Worm (Caenorhabditis elegans): ENCODE data around the gene F55H2.8.
A peak's percentile ranks its signal among the peaks of the same experiment; 100 is the strongest.

The F55H2.8 gene

ce11 chrIII:9523581-9523980, 9.9 kb downstream of the F55H2.8 start, which contains the start of gene mrps-23:
TSS of gene mrps-23 (minus strand) at chrIII:9523672.
- TF ChIP-seq elt-4 (tag; optimal IDR thresholded peaks at IDR 0.05) (no peak), dmd-4 (tag; optimal IDR thresholded peaks at IDR 0.05; ENCODE audit: borderline replicate concordance) (no peak), pha-2 (tag; optimal IDR thresholded peaks at IDR 0.05) (no peak), unc-42 (tag; optimal IDR thresholded peaks at IDR 0.05) (peak; percentile 6), sox-2 (GFP tag; IDR thresholded peaks at IDR 0.05) (no peak), nfya-1 (tag; optimal IDR thresholded peaks at IDR 0.05) (peak; percentile 11), ceh-18 (tag; optimal IDR thresholded peaks at IDR 0.05) (peak; percentile 16), ceh-19 (GFP tag; optimal IDR thresholded peaks at IDR 0.05) (no peak), fkh-6 (tag; optimal IDR thresholded peaks at IDR 0.05) (no peak)

DNA sequence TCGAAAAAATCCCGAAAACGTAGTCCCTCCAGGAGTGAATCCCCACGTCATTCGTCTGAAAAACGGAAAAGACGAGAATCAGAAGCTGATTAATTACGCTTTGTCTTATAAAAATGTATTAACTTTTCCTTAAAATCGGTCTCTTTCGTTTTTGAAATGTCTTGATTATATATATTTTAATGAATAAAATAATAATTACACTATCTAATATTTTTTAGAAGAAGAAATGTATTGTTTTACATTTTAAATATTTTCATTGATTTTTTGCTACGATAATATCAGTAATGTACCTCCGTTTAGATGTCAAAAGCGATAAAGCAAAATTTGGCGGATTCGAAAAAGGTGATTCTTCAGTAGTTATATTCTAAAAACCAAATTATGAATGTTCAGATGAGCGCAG, 11.6 kb downstream of the F55H2.8 start, which contains the start of gene trpp-3:
trpp-3 (plus strand) TSS at position 301 of the 400 bp plus-strand sequence.
- TF ChIP-seq syd-9 (tag; optimal IDR thresholded peaks at IDR 0.05), result no peak
- TF ChIP-seq ceh-2 (tag; optimal IDR thresholded peaks at IDR 0.05), result no peak
- TF ChIP-seq hlh-13 (GFP tag; optimal IDR thresholded peaks at IDR 0.05), result no peak
- TF ChIP-seq madf-2 (tag; optimal IDR thresholded peaks at IDR 0.05), result no peak
- no peak for TF ChIP-seq tbx-7 (tag; optimal IDR thresholded peaks at IDR 0.05)

DNA sequence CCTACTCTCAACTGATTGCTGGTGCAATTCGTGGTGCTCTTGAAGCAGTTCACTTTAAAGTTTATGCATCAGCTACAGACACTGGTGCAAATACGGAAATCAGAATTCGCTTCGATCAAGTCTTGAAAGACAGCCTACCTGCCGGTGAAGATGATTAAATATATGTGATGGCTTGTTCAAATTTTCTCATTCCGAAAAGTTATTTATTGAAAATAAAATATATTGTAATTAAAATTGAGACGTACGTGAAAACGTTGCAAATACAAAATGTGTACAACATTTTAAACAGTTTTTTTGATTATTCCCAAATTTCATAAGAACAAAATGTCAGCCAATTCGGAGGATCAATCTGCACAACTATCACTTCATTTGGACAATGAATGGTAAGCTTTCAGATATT, 13.2 kb downstream of the F55H2.8 start, which contains the start of gene ZK1098.6:
ZK1098.6 (plus strand) TSS at position 301 of the 400 bp plus-strand sequence.
- TF ChIP-seq T23F11.4 (GFP tag; optimal IDR thresholded peaks at IDR 0.05), result no peak
- TF ChIP-seq nhr-232 (tag; optimal IDR thresholded peaks at IDR 0.05), result no peak
- TF ChIP-seq ceh-2 (tag; optimal IDR thresholded peaks at IDR 0.05), result no peak
- no peak for TF ChIP-seq hlh-15 (tag; optimal IDR thresholded peaks at IDR 0.05)
- TF ChIP-seq F13H6.1 (tag; optimal IDR thresholded peaks at IDR 0.05), result no peak
- no peak for TF ChIP-seq ceh-9 (tag; optimal IDR thresholded peaks at IDR 0.05)
- no peak for TF ChIP-seq syd-9 (tag; optimal IDR thresholded peaks at IDR 0.05)
- TF ChIP-seq ceh-30 (tag; optimal IDR thresholded peaks at IDR 0.05), result no peak
- TF ChIP-seq tbx-2 (tag; optimal IDR thresholded peaks at IDR 0.05), result no peak

ce11 chrIII:9528824-9529223, 15.2 kb downstream of the F55H2.8 start, which contains the start of gene ZK1098.2:
TSS of gene ZK1098.2 (plus strand) at chrIII:9529159.
- peak; percentile 76 for TF ChIP-seq ceh-48 (tag; optimal IDR thresholded peaks at IDR 0.05)
- no peak for TF ChIP-seq Y22D7AL.16 (tag; optimal IDR thresholded peaks at IDR 0.05)

- TF ChIP-seq unc-3 (GFP tag; conservative IDR thresholded peaks at IDR 0.05), result no peak
- no peak for TF ChIP-seq unc-3 (tag; optimal IDR thresholded peaks at IDR 0.05)
- no peak for TF ChIP-seq elt-2 (tag; optimal IDR thresholded peaks at IDR 0.05)
- TF ChIP-seq unc-55 (GFP tag; optimal IDR thresholded peaks at IDR 0.05), result peak; percentile 2
- TF ChIP-seq tbx-7 (tag; optimal IDR thresholded peaks at IDR 0.05), result no peak
- no peak for TF ChIP-seq K09A11.1 (tag; optimal IDR thresholded peaks at IDR 0.05; ENCODE audit: insufficient read depth)
- peak; percentile 84 for TF ChIP-seq ceh-48 (tag; optimal IDR thresholded peaks at IDR 0.05)
- no peak for TF ChIP-seq dve-1 (tag; optimal IDR thresholded peaks at IDR 0.05)
- no peak for TF ChIP-seq elt-4 (tag; optimal IDR thresholded peaks at IDR 0.05)
- TF ChIP-seq lim-6 (tag; optimal IDR thresholded peaks at IDR 0.05), result no peak
Measured at ce11 chrIII:9538655-9539155, 25.0 kb downstream of the F55H2.8 start, which contains the start of gene ZK1098.3. TSS of gene ZK1098.3 (minus strand) at chrIII:9538705.

DNA sequence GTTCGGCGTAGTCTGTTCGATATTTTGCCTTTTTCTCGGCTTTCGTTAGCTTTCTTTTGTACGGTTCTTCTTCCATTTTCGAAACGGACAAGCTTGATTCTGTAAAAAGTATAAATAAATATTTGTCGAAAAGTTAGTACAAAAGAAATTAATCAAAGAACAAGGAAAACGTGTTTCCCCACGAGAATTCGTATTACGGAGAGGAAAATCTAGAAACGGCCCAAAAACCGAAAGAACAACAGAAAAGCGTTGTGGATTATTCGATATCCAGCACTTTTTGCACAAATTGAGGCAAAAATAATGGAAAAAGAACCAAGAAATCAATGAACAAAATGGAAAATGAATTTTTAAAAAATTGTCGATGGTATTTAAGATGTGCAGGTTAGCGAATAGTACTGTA, 28.6 kb downstream of the F55H2.8 start, which contains the start of gene mut-7:
mut-7 (minus strand) TSS at position 101 of the 400 bp plus-strand sequence.
- TF ChIP-seq rnt-1 (tag; optimal IDR thresholded peaks at IDR 0.05), result no peak

All from whole organism, late embryonic.